Fruit fly (Drosophila melanogaster) whole organism, embryonic: ENCODE results near the gene ng2.
A peak's percentile ranks its signal among the peaks of the same experiment; 100 is the strongest.

Source experiments
- Adf1 ChIP-seq: fragments of 200-800 bp; sonication (Bioruptor generic); IDR thresholded peaks from 2 replicates; pipeline ENCODE4 v1.3.6; 2022; ENCODE audit warnings: missing biosample characterization, missing genetic modification characterization
- B-H2 ChIP-seq: fragments of 200-800 bp; sonication (Bioruptor generic); optimal IDR thresholded peaks from 2 replicates; lab custom pipeline; 2018; ENCODE audit warnings: missing biosample characterization, mild to moderate bottlenecking, missing genetic modification characterization
- BtbVII ChIP-seq: fragments of 200-800 bp; sonication (Bioruptor generic); optimal IDR thresholded peaks from 3 replicates; lab custom pipeline; 2017; ENCODE audit warnings: missing biosample characterization, mild to moderate bottlenecking, missing genetic modification characterization
- CG10209 ChIP-seq: fragments of 200-800 bp; sonication (Bioruptor generic); optimal IDR thresholded peaks from 3 replicates; lab custom pipeline; 2017; ENCODE audit warnings: missing biosample characterization, mild to moderate bottlenecking, missing genetic modification characterization, missing genetic modification reagents
- CG10366 ChIP-seq: fragments of 200-800 bp; sonication (Bioruptor generic); IDR thresholded peaks from 2 replicates; pipeline ENCODE4 v1.3.6; 2022; ENCODE audit warnings: missing biosample characterization, missing genetic modification characterization
- CG11456 ChIP-seq: fragments of 200-800 bp; sonication (Bioruptor generic); IDR thresholded peaks from 3 replicates; pipeline ENCODE4 v1.3.6; 2022; ENCODE audit warnings: missing biosample characterization, missing genetic modification characterization
- CG11696 ChIP-seq: fragments of 200-800 bp; sonication (Bioruptor generic); IDR thresholded peaks from 2 replicates; pipeline ENCODE4 v1.3.6; 2022; ENCODE audit warnings: missing biosample characterization, missing genetic modification characterization
- CG12071 ChIP-seq: fragments of 200-800 bp; sonication (Bioruptor generic); optimal IDR thresholded peaks from 3 replicates; lab custom pipeline; 2018; ENCODE audit warnings: missing biosample characterization, mild to moderate bottlenecking, missing genetic modification characterization
- CG12769 ChIP-seq: fragments of 200-800 bp; sonication (Bioruptor generic); optimal IDR thresholded peaks from 2 replicates; lab custom pipeline; 2019; ENCODE audit warnings: missing biosample characterization, mild to moderate bottlenecking, missing genetic modification characterization, moderate library complexity
- CG15514 ChIP-seq: fragments of 200-800 bp; sonication (Bioruptor generic); optimal IDR thresholded peaks from 3 replicates; lab custom pipeline; 2017; ENCODE audit warnings: missing biosample characterization, missing genetic modification characterization, mild to moderate bottlenecking, moderate library complexity, missing genetic modification reagents
- CG17359 ChIP-seq: fragments of 200-800 bp; sonication (Bioruptor generic); optimal IDR thresholded peaks from 3 replicates; lab custom pipeline; 2018; ENCODE audit warnings: missing biosample characterization, mild to moderate bottlenecking, missing genetic modification characterization, moderate library complexity
- CG17385 ChIP-seq: fragments of 200-800 bp; sonication (Bioruptor generic); optimal IDR thresholded peaks from 3 replicates; lab custom pipeline; 2018; ENCODE audit warnings: missing biosample characterization, mild to moderate bottlenecking, missing genetic modification characterization
- CG18599 ChIP-seq: fragments of 200-800 bp; sonication (Bioruptor generic); optimal IDR thresholded peaks from 3 replicates; lab custom pipeline; 2017; ENCODE audit warnings: missing biosample characterization, missing genetic modification characterization, mild to moderate bottlenecking, moderate library complexity, missing genetic modification reagents
- CG2678 ChIP-seq: fragments of 200-800 bp; sonication (Bioruptor generic); optimal IDR thresholded peaks from 3 replicates; lab custom pipeline; 2019; ENCODE audit warnings: missing biosample characterization, mild to moderate bottlenecking, missing genetic modification characterization, moderate library complexity
- CG6765 ChIP-seq: fragments of 200-800 bp; sonication (Bioruptor generic); optimal IDR thresholded peaks from 3 replicates; lab custom pipeline; 2017; ENCODE audit warnings: missing biosample characterization, mild to moderate bottlenecking, missing genetic modification characterization
- CG6813 ChIP-seq: fragments of 200-800 bp; sonication (Bioruptor generic); optimal IDR thresholded peaks from 2 replicates; lab custom pipeline; 2017; ENCODE audit warnings: missing biosample characterization, missing genetic modification characterization, mild to moderate bottlenecking, moderate library complexity, missing genetic modification reagents
- CG7357 ChIP-seq: fragments of 200-800 bp; sonication (Bioruptor generic); IDR thresholded peaks from 3 replicates; pipeline ENCODE4 v1.3.6; 2022; ENCODE audit warnings: missing biosample characterization, missing genetic modification characterization
- CG7928 ChIP-seq: fragments of 200-800 bp; sonication (Bioruptor generic); optimal IDR thresholded peaks from 2 replicates; lab custom pipeline; 2017; ENCODE audit warnings: missing biosample characterization, mild to moderate bottlenecking, missing genetic modification characterization
- CG9817 ChIP-seq: fragments of 200-800 bp; sonication (Bioruptor generic); optimal IDR thresholded peaks from 2 replicates; lab custom pipeline; 2018; ENCODE audit warnings: missing biosample characterization, mild to moderate bottlenecking, missing genetic modification characterization, moderate library complexity
- Fer3 ChIP-seq: fragments of 200-800 bp; sonication (Bioruptor generic); optimal IDR thresholded peaks from 2 replicates; lab custom pipeline; 2018; ENCODE audit warnings: missing biosample characterization, mild to moderate bottlenecking, missing genetic modification characterization, moderate library complexity
- HLHmδ ChIP-seq: fragments of 200-800 bp; sonication (Bioruptor generic); optimal IDR thresholded peaks from 2 replicates; lab custom pipeline; 2018; ENCODE audit warnings: missing biosample characterization, mild to moderate bottlenecking, missing genetic modification characterization, moderate library complexity
- Hmr ChIP-seq: fragments of 200-800 bp; sonication (Bioruptor generic); optimal IDR thresholded peaks from 3 replicates; lab custom pipeline; 2017; ENCODE audit warnings: mild to moderate bottlenecking, missing biosample characterization, missing genetic modification reagents, missing genetic modification characterization
- Lpt ChIP-seq: fragments of >200 bp; optimal IDR thresholded peaks from 2 replicates; lab custom pipeline; 2018; ENCODE audit warnings: missing biosample characterization, missing genetic modification characterization
- Mad ChIP-seq: fragments of 200-800 bp; sonication (Bioruptor generic); optimal IDR thresholded peaks from 2 replicates; lab custom pipeline; 2016; ENCODE audit warnings: missing biosample characterization, missing genetic modification characterization
- Med ChIP-seq: fragments of 200-800 bp; sonication (Bioruptor generic); peaks from one replicate; lab custom pipeline; 2016; ENCODE audit warnings: missing biosample characterization, missing genetic modification characterization, mild to moderate bottlenecking, inconsistent platforms, moderate library complexity
- Meics ChIP-seq: fragments of 200-800 bp; sonication (Bioruptor generic); optimal IDR thresholded peaks from 2 replicates; lab custom pipeline; 2017; ENCODE audit warnings: missing biosample characterization, mild to moderate bottlenecking, missing genetic modification characterization
- NK7.1 ChIP-seq: fragments of 200-800 bp; sonication (Bioruptor generic); optimal IDR thresholded peaks from 3 replicates; lab custom pipeline; 2016; ENCODE audit warnings: missing biosample characterization, missing genetic modification characterization
- Opbp ChIP-seq: fragments of 200-800 bp; sonication (Bioruptor generic); IDR thresholded peaks from 3 replicates; pipeline ENCODE4 v1.3.6; 2022; ENCODE audit warnings: missing biosample characterization, missing genetic modification characterization; ENCODE audit not compliant: partially characterized antibody
- Rfx ChIP-seq: fragments of 200-800 bp; sonication (Bioruptor generic); IDR thresholded peaks from 2 replicates; pipeline ENCODE4 v1.3.6; 2022; ENCODE audit warnings: missing biosample characterization, missing genetic modification characterization
- Trl ChIP-seq, 3 experiments: fragments of >200 bp in 2 of 3; fragments of 200-800 bp in 1 of 3; sonication (Bioruptor generic) in 1 of 3; optimal IDR thresholded peaks; 2 replicates in 1 of 3; 3 replicates in 2 of 3; lab custom pipeline; 2016 to 2017; ENCODE audit warnings: missing biosample characterization in 1 of 3, missing genetic modification characterization in 1 of 3
- Usf ChIP-seq: fragments of 200-800 bp; sonication (Bioruptor generic); optimal IDR thresholded peaks from 2 replicates; lab custom pipeline; 2017; ENCODE audit warnings: missing genotype, missing biosample characterization, missing genetic modification characterization
- bowl ChIP-seq: fragments of 200-800 bp; sonication (Bioruptor generic); IDR thresholded peaks from 2 replicates; pipeline ENCODE4 v1.3.6; 2022; ENCODE audit warnings: missing biosample characterization, missing genetic modification characterization
- caup ChIP-seq: fragments of 200-800 bp; sonication (Bioruptor generic); optimal IDR thresholded peaks from 3 replicates; lab custom pipeline; 2017; ENCODE audit warnings: missing biosample characterization, mild to moderate bottlenecking, missing genetic modification characterization, moderate library complexity; ENCODE audit not compliant: severe bottlenecking
- dimm ChIP-seq: fragments of 200-800 bp; sonication (Bioruptor generic); IDR thresholded peaks from 2 replicates; pipeline ENCODE4 v1.3.6; 2022; ENCODE audit warnings: missing biosample characterization, missing genetic modification characterization
- gcm ChIP-seq: fragments of 200-800 bp; sonication (Bioruptor generic); optimal IDR thresholded peaks from 2 replicates; lab custom pipeline; 2019; ENCODE audit warnings: missing biosample characterization, mild to moderate bottlenecking, missing genetic modification characterization, moderate library complexity
- gem ChIP-seq: fragments of 200-800 bp; sonication (Bioruptor generic); optimal IDR thresholded peaks from 2 replicates; lab custom pipeline; 2019; ENCODE audit warnings: missing biosample characterization, mild to moderate bottlenecking, missing genetic modification characterization, moderate library complexity
- insv ChIP-seq, 2 experiments: fragments of 200-800 bp; sonication (Bioruptor generic); optimal IDR thresholded peaks; 3 replicates each; lab custom pipeline; 2016 to 2018; ENCODE audit warnings: missing biosample characterization in 2 of 2, missing genetic modification characterization in 2 of 2
- knrl ChIP-seq: fragments of 200-800 bp; sonication (Bioruptor generic); IDR thresholded peaks from 3 replicates; pipeline ENCODE4 v1.3.6; 2022; ENCODE audit warnings: missing biosample characterization, missing genetic modification characterization; ENCODE audit not compliant: partially characterized antibody
- lab ChIP-seq: fragments of 200-800 bp; sonication (Bioruptor generic); optimal IDR thresholded peaks from 3 replicates; lab custom pipeline; 2017; ENCODE audit warnings: missing biosample characterization, missing genetic modification characterization, mild to moderate bottlenecking, moderate library complexity, missing genetic modification reagents
- lbe ChIP-seq: fragments of 200-800 bp; sonication (Bioruptor generic); optimal IDR thresholded peaks from 2 replicates; lab custom pipeline; 2016; ENCODE audit warnings: missing biosample characterization, mild to moderate bottlenecking, missing genetic modification characterization
- maf-S ChIP-seq: fragments of 200-800 bp; sonication (Bioruptor generic); optimal IDR thresholded peaks from 2 replicates; lab custom pipeline; 2016; ENCODE audit warnings: missing biosample characterization, missing genetic modification characterization
- schlank ChIP-seq: fragments of 200-800 bp; sonication (Bioruptor generic); optimal IDR thresholded peaks from 2 replicates; lab custom pipeline; 2018; ENCODE audit warnings: missing biosample characterization, mild to moderate bottlenecking, missing genetic modification characterization
- sd ChIP-seq: fragments of 200-800 bp; sonication (Bioruptor generic); optimal IDR thresholded peaks from 3 replicates; lab custom pipeline; 2018; ENCODE audit warnings: missing biosample characterization, mild to moderate bottlenecking, missing genetic modification characterization, moderate library complexity
- sr ChIP-seq: fragments of 200-800 bp; sonication (Bioruptor generic); IDR thresholded peaks from 3 replicates; pipeline ENCODE4 v1.3.6; 2022; ENCODE audit warnings: missing biosample characterization, missing genetic modification characterization

The ng2 gene

DNA sequence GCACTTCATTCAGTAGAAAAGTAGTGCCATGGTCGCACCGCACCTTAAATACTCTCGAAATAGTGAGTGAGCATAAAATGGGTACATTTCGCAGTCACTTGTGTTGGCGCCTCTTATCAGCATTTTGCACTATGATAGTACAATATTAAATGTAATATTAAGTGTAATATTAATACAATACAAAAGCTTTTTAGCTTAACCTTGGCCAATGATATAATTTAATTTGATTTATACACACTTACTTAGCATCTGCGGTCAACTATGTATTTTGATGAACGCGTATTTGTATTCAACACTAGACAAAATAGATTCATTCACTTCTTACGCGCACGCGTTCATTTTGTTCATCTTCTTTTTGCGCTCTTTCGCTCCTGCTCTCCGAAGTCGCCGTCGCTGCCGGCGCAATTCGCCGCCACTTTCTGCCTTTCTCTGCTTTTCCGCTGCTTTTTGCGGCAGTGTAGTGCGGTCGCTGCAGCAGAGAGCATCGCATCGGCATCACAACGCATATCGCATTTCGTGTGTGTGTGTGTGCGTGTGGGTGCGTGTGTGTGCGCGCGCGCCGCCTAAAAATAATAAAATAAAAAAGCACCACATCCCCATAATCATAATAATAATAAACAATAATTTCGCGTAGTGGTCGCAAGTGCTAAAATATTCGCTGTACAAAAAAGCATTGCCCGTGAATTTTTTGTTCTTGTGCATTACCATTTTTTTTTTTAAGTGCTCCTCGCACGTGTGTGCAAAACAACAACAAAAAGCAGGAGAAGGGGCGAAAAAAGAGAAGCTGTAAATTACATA lies 48.7 kb upstream of the ng2 start (continued):
- TF ChIP-seq CG17385 (GFP tag; lab: Kevin White, UChicago), result peak; percentile 21
- TF ChIP-seq CG7357 (GFP tag; lab: Robert Waterston, UW), result no peak
- no peak for TF ChIP-seq CG11696
- TF ChIP-seq Mad (GFP tag; lab: Kevin White, UChicago), result no peak
- TF ChIP-seq Lpt, result no peak
- peak; percentile 4 for TF ChIP-seq Usf (GFP tag; lab: Kevin White, UChicago)
- TF ChIP-seq maf-S (GFP tag; lab: Kevin White, UChicago), result no peak
- peak; percentile 36; the same call in 1 of the 3 replicates for TF ChIP-seq CG11456

DNA sequence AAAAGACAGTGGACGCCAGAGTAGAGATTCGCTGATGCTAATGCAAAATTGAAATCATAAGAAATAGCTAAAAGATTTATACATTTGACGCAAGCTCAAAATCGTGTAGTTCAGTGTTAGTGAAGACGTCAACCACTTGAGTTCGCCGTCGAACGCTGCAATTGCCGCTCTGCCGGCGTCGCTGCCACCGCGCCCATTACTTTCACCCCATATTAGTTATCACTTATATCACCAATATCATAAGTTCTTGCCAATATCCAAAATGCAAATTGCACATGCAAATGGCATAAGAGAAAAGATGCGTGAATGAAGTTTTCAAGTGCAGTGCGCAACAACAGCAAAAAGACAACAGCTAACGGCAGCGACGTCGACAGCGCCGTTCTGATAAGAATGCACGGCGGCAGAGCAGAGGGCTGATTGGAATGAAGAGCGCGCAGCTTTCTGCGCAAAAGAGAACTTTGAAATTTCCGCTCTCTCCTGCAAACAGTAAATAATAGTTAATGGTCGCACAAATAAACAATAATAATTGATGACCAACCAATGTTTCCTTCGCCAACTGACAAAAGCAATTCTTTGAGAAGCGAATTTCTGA lies 48.0 kb upstream of the ng2 start:
- TF ChIP-seq Med (GFP tag; lab: Kevin White, UChicago), result peak; percentile 23
- peak in 1 of 2 experiments; percentile 52 for TF ChIP-seq insv (GFP tag; optimal IDR thresholded peaks at IDR 0.05; lab: Kevin White, UChicago)
- TF ChIP-seq NK7.1 (GFP tag; lab: Kevin White, UChicago), result no peak
- TF ChIP-seq Adf1 (GFP tag; lab: Robert Waterston, UW), result peak; percentile 92
- TF ChIP-seq Trl (optimal IDR thresholded peaks at IDR 0.05; lab: Kevin White, UChicago), result peak; percentile 47 to 54
- TF ChIP-seq Trl (GFP tag; optimal IDR thresholded peaks at IDR 0.05; lab: Kevin White, UChicago), result no peak

DNA sequence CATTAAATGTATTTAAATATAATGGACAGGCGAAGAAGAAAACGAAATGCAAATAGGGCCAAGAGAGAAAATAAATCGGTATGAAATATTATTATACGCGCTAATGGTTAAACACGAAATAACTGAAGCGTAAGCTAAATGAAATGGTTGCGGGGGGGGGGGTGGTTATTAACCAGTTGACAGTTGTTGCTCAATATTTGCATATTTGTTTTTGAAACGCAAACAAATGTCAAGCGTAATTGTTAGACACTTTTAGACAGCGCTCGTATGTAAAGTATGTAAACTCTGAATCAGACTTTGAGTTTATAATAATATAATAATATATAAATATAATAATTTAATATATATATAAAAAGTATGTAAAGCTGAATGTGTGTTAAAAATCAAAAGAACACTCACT lies 41.6 kb upstream of the ng2 start:
- TF ChIP-seq schlank (tag; lab: Kevin White, UChicago), result peak; percentile 31
- TF ChIP-seq CG10209 (GFP tag; lab: Kevin White, UChicago), result peak; percentile 17
- no peak for TF ChIP-seq CG17359 (tag; lab: Kevin White, UChicago)
- TF ChIP-seq Meics (GFP tag; lab: Kevin White, UChicago), result peak; percentile 61
- peak; percentile 24 for TF ChIP-seq CG12769
- TF ChIP-seq CG15514 (GFP tag; lab: Kevin White, UChicago), result peak; percentile 53
- TF ChIP-seq Usf (GFP tag; lab: Kevin White, UChicago), result no peak
- peak; percentile 50 for TF ChIP-seq BtbVII (GFP tag; lab: Kevin White, UChicago)
- no peak for TF ChIP-seq dimm
- peak; percentile 15 for TF ChIP-seq gem (tag; lab: Kevin White, UChicago)
- no peak for TF ChIP-seq sd (tag; lab: Kevin White, UChicago)
- peak; percentile 53 for TF ChIP-seq CG6813 (GFP tag; lab: Kevin White, UChicago)
- TF ChIP-seq gcm (GFP tag; lab: Kevin White, UChicago), result no peak
- peak; percentile 44 for TF ChIP-seq CG6765
- TF ChIP-seq lbe (GFP tag; lab: Kevin White, UChicago), result no peak
- peak; percentile 54 for TF ChIP-seq CG2678
- no peak for TF ChIP-seq sr (GFP tag; lab: Robert Waterston, UW)
- peak; percentile 69 for TF ChIP-seq lab (GFP tag; lab: Kevin White, UChicago)
- TF ChIP-seq Hmr, result peak; percentile 70
- peak; percentile 27; the same call in 1 of the 2 replicates for TF ChIP-seq Rfx (GFP tag; lab: Robert Waterston, UW)
- peak; percentile 30 for TF ChIP-seq CG9817 (tag; lab: Kevin White, UChicago)
- peak; percentile 68 for TF ChIP-seq CG18599 (GFP tag; lab: Kevin White, UChicago)
- peak; percentile 3 for TF ChIP-seq CG7928 (GFP tag; lab: Kevin White, UChicago)
- peak; percentile 17 for TF ChIP-seq B-H2 (GFP tag; lab: Kevin White, UChicago)
- peak; percentile 32 for TF ChIP-seq CG12071 (GFP tag; lab: Kevin White, UChicago)
- TF ChIP-seq Opbp (GFP tag; lab: Robert Waterston, UW), result no peak
- no peak for TF ChIP-seq bowl
- TF ChIP-seq HLHmδ, result no peak
- no peak for TF ChIP-seq knrl (GFP tag; lab: Robert Waterston, UW)
- TF ChIP-seq CG10366 (GFP tag; lab: Robert Waterston, UW), result no peak
- peak; percentile 67 for TF ChIP-seq caup (GFP tag; lab: Kevin White, UChicago)
- TF ChIP-seq Fer3 (tag; lab: Kevin White, UChicago), result peak; percentile 53
